Worm (Caenorhabditis elegans) whole organism, mixed stage, embryonic: ENCODE data around the gene rad-23.

Experiments
- cnd-1 ChIP-seq: fragments of 200-800 bp; sonication (Bioruptor generic); optimal IDR thresholded peaks from 2 replicates; lab custom pipeline; 2018; ENCODE audit warnings: mild to moderate bottlenecking, missing genetic modification characterization, missing compliant biosample characterization
- drap-1 ChIP-seq: fragments of 200-800 bp; sonication (Bioruptor generic); optimal IDR thresholded peaks from 3 replicates; lab custom pipeline; 2018; ENCODE audit warnings: mild to moderate bottlenecking, missing genetic modification characterization, missing compliant biosample characterization
- mep-1 ChIP-seq: fragments of 150-350 bp; optimal IDR thresholded peaks from 2 replicates; lab custom pipeline; 2017; ENCODE audit warnings: missing biosample characterization, missing genetic modification reagents, missing genetic modification characterization, inconsistent platforms
- nhr-237 ChIP-seq: fragments of 150-350 bp; optimal IDR thresholded peaks from 2 replicates; lab custom pipeline; 2014; ENCODE audit warnings: missing biosample characterization, missing genetic modification characterization
- pha-4 ChIP-seq: fragments of 150-350 bp; optimal IDR thresholded peaks from 2 replicates; lab custom pipeline; 2018; ENCODE audit warnings: missing biosample characterization, missing genetic modification reagents, missing genetic modification characterization
- unc-62 ChIP-seq: fragments of 150-350 bp; optimal IDR thresholded peaks from 2 replicates; lab custom pipeline; 2014; ENCODE audit warnings: missing biosample characterization, missing genetic modification reagents, missing genetic modification characterization
- ztf-11 ChIP-seq: fragments of 150-350 bp; optimal IDR thresholded peaks from 2 replicates; lab custom pipeline; 2014; ENCODE audit warnings: missing biosample characterization, missing genetic modification characterization

DNA sequence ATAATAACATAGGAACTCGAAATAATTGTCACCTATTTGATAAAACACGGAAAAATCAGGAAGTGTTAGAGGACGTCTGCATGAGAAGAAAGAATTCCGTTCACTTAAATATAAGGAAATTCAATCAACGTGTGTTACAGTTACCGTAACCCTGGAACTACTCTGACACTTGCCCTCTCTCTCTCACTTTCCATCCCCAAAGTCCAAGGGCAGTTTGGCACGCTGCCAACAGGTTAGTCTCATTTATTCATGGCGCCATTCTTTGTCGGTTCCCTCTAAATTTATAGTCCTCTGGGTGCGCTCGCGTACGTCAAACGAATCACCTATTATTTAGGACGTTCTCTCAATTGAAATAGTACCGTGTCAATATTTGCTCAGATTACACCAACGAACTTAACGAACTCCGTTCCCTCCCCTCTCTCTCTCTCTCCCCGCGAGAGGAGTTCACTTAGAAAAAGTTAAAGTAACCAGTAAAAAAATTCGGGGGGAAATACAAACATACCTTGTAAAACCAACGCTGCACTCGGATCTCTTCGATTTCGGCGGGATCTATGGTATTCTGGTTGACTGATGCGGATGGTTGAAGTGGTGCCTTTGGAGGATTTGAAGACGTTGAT, 31.8 kb downstream of the rad-23 start:
- no peak for TF ChIP-seq mep-1 (tag; lab: Kevin White, UChicago)
- TF ChIP-seq cnd-1 (tag; lab: Kevin White, UChicago) = no peak
- TF ChIP-seq unc-62 (GFP tag; lab: Kevin White, UChicago) = no peak
- no peak for TF ChIP-seq nhr-237
- TF ChIP-seq ztf-11 (tag; lab: Kevin White, UChicago) = no peak
- TF ChIP-seq pha-4 = no peak
- no peak for TF ChIP-seq drap-1 (GFP tag; lab: Kevin White, UChicago)
